Fruit fly (Drosophila melanogaster): Measurements from ENCODE around the gene CG31068.

The CG31068 gene

dm6 chr3R:27283645-27284044 lies 50.1 kb downstream of the CG31068 start, which contains the start of gene CG3368:
Gene CG3368 (plus strand): TSS chr3R:27283780.
- TF ChIP-seq D1 (tag; optimal IDR thresholded peaks at IDR 0.05) (no peak), CG8301 (tag; optimal IDR thresholded peaks at IDR 0.05) (no peak), CG13204 (GFP tag; optimal IDR thresholded peaks at IDR 0.05) (no peak), CG15710 (tag; optimal IDR thresholded peaks at IDR 0.05) (no peak), Snoo (tag; optimal IDR thresholded peaks at IDR 0.05) (no peak), CG4496 (GFP tag; IDR thresholded peaks at IDR 0.05) (no peak), CG8159 (tag; optimal IDR thresholded peaks at IDR 0.05) (no peak), CG14655 (GFP tag; optimal IDR thresholded peaks at IDR 0.05) (no peak), Pif1A (GFP tag; optimal IDR thresholded peaks at IDR 0.05) (no peak), gl (tag; optimal IDR thresholded peaks at IDR 0.05) (no peak), CG34367 (tag; optimal IDR thresholded peaks at IDR 0.05) (no peak), CG17806 (tag; optimal IDR thresholded peaks at IDR 0.05) (no peak), fd96Ca (GFP tag; IDR thresholded peaks at IDR 0.05) (no peak), rn (GFP tag; IDR thresholded peaks at IDR 0.05) (no peak), Ets98B (GFP tag; IDR thresholded peaks at IDR 0.05) (no peak), EcR (GFP tag; optimal IDR thresholded peaks at IDR 0.05) (no peak), CG32121 (GFP tag; IDR thresholded peaks at IDR 0.05) (no peak), CG9948 (tag; optimal IDR thresholded peaks at IDR 0.05) (no peak), Pif1B (GFP tag; optimal IDR thresholded peaks at IDR 0.05) (no peak), CG10348 (GFP tag; IDR thresholded peaks at IDR 0.05) (no peak)

Measured in whole organism, pupa.